Fruit fly (Drosophila melanogaster) S2 (cell line): ENCODE results near the gene CG9799.

Experiments used
- CG8478 ChIP-seq: fragments of >200 bp; optimal IDR thresholded peaks from 2 replicates; lab custom pipeline; 2018
- CTCF ChIP-seq, 2 experiments: fragments of >200 bp; optimal IDR thresholded peaks; 2 replicates each; lab custom pipeline; 2018

DNA sequence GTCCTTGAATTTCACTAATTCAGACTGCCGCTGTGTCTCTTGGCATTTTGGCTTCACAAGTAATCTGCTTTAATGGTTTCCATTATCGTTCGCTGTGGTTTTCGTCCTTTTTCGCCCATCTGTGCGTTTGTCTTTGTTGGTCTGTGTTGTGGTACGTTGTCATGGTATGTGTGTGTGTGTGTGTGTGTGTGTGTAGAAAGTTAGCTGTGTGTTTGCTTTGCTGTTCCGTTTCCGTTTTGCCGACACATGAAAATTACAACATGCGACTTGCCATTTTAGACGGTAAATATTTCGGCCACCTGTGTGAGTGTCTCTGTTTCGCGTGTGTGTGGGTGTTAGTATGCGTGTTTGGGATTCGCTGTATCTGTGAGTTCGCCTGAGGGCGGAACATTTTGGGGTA lies 31.5 kb downstream of the CG9799 start:
- TF ChIP-seq CG8478 (no peak), CTCF (optimal IDR thresholded peaks at IDR 0.05; lab: Kevin White, UChicago) (no peak)
